Fruit fly (Drosophila melanogaster) whole organism, prepupa: ENCODE data around the gene CG4259.

ENCODE experiments used
- CG10669 ChIP-seq: fragments of 200-800 bp; sonication (Bioruptor generic); optimal IDR thresholded peaks from 3 replicates; lab custom pipeline; 2018; ENCODE audit warnings: missing biosample characterization, mild to moderate bottlenecking, missing genetic modification characterization, moderate library complexity
- CG11294 ChIP-seq: fragments of 200-800 bp; sonication (Bioruptor generic); IDR thresholded peaks from 2 replicates; pipeline ENCODE4 v1.3.6; 2022; ENCODE audit warnings: missing biosample characterization, missing genetic modification characterization
- CG15336 ChIP-seq: fragments of 200-800 bp; sonication (Bioruptor generic); IDR thresholded peaks from 2 replicates; pipeline ENCODE4 v1.3.6; 2022; ENCODE audit warnings: missing biosample characterization, missing genetic modification characterization
- CG3032 ChIP-seq: fragments of 200-800 bp; optimal IDR thresholded peaks from 2 replicates; lab custom pipeline; 2019; ENCODE audit warnings: missing biosample characterization, mild to moderate bottlenecking, missing genetic modification characterization, moderate library complexity
- CG32006 ChIP-seq: fragments of 200-800 bp; sonication (Bioruptor generic); optimal IDR thresholded peaks from 3 replicates; lab custom pipeline; 2017; ENCODE audit warnings: missing biosample characterization, mild to moderate bottlenecking, missing genetic modification characterization
- CG3919 ChIP-seq: fragments of 200-800 bp; sonication (Bioruptor generic); optimal IDR thresholded peaks from 3 replicates; lab custom pipeline; 2016; ENCODE audit warnings: missing biosample characterization, missing genetic modification characterization
- CG6163 ChIP-seq: fragments of 200-800 bp; sonication (Bioruptor generic); IDR thresholded peaks from 3 replicates; pipeline ENCODE4 v1.3.6; 2022; ENCODE audit warnings: missing biosample characterization, missing genetic modification characterization
- CG6276 ChIP-seq: fragments of 200-800 bp; sonication (Bioruptor generic); optimal IDR thresholded peaks from 2 replicates; lab custom pipeline; 2017; ENCODE audit warnings: missing biosample characterization, mild to moderate bottlenecking, missing genetic modification characterization
- CG6808 ChIP-seq: fragments of 200-800 bp; sonication (Bioruptor generic); optimal IDR thresholded peaks from 3 replicates; lab custom pipeline; 2017; ENCODE audit warnings: missing biosample characterization, missing genetic modification characterization, mild to moderate bottlenecking, moderate library complexity, missing genetic modification reagents
- CG6854 ChIP-seq: fragments of 200-800 bp; sonication (Bioruptor generic); optimal IDR thresholded peaks from 2 replicates; lab custom pipeline; 2017; ENCODE audit warnings: missing biosample characterization, mild to moderate bottlenecking, missing genetic modification characterization
- CG8119 ChIP-seq: fragments of 200-800 bp; sonication (Bioruptor generic); IDR thresholded peaks from 3 replicates; pipeline ENCODE4 v1.3.6; 2022; ENCODE audit warnings: missing biosample characterization, missing genetic modification characterization
- CG8319 ChIP-seq: fragments of 200-800 bp; sonication (Bioruptor generic); optimal IDR thresholded peaks from 3 replicates; lab custom pipeline; 2016; ENCODE audit warnings: missing biosample characterization, missing genetic modification characterization
- Eip75B ChIP-seq: fragments of 200-800 bp; sonication (Bioruptor generic); optimal IDR thresholded peaks from 3 replicates; lab custom pipeline; 2016; ENCODE audit warnings: missing biosample characterization, missing genetic modification characterization
- Eip78C ChIP-seq: fragments of 200-800 bp; sonication (Bioruptor generic); peaks from one replicate; lab custom pipeline; 2016; ENCODE audit warnings: missing biosample characterization, missing genetic modification characterization
- Ets21C ChIP-seq: fragments of 200-800 bp; sonication (Bioruptor generic); optimal IDR thresholded peaks from 3 replicates; lab custom pipeline; 2016; ENCODE audit warnings: missing biosample characterization, missing genetic modification characterization
- Hr39 ChIP-seq: fragments of 200-800 bp; sonication (Bioruptor generic); optimal IDR thresholded peaks from 2 replicates; lab custom pipeline; 2016; ENCODE audit warnings: missing biosample characterization, missing genetic modification characterization
- Hr4 ChIP-seq: fragments of 200-800 bp; sonication (Bioruptor generic); optimal IDR thresholded peaks from 3 replicates; lab custom pipeline; 2016; ENCODE audit warnings: missing biosample characterization, missing genetic modification characterization
- Lpt ChIP-seq: fragments of 200-800 bp; sonication (Bioruptor generic); optimal IDR thresholded peaks from 3 replicates; lab custom pipeline; 2016; ENCODE audit warnings: missing biosample characterization, missing genetic modification characterization
- Met ChIP-seq: fragments of 200-800 bp; sonication (Bioruptor generic); optimal IDR thresholded peaks from 3 replicates; lab custom pipeline; 2016; ENCODE audit warnings: missing biosample characterization, missing genetic modification characterization
- acj6 ChIP-seq: fragments of 200-800 bp; sonication (Bioruptor generic); optimal IDR thresholded peaks from 3 replicates; lab custom pipeline; 2016; ENCODE audit warnings: missing biosample characterization, missing genetic modification characterization
- cyc ChIP-seq: fragments of 200-800 bp; sonication (Bioruptor generic); optimal IDR thresholded peaks from 3 replicates; lab custom pipeline; 2016; ENCODE audit warnings: missing biosample characterization, missing genetic modification characterization
- dac ChIP-seq: fragments of 200-800 bp; sonication (Bioruptor generic); optimal IDR thresholded peaks from 2 replicates; lab custom pipeline; 2017; ENCODE audit warnings: missing biosample characterization, mild to moderate bottlenecking, missing genetic modification characterization
- eg ChIP-seq: fragments of 200-800 bp; sonication (Bioruptor generic); IDR thresholded peaks from 3 replicates; pipeline ENCODE4 v1.3.6; 2022; ENCODE audit warnings: missing biosample characterization, missing genetic modification characterization
- esn ChIP-seq: fragments of 200-800 bp; sonication (Bioruptor generic); optimal IDR thresholded peaks from 2 replicates; lab custom pipeline; 2016; ENCODE audit warnings: missing biosample characterization, mild to moderate bottlenecking, missing genetic modification characterization, moderate library complexity
- lz ChIP-seq: fragments of 200-800 bp; sonication (Bioruptor generic); optimal IDR thresholded peaks from 3 replicates; lab custom pipeline; 2016; ENCODE audit warnings: missing biosample characterization, missing genetic modification characterization
- pdm3 ChIP-seq: fragments of 200-800 bp; sonication (Bioruptor generic); optimal IDR thresholded peaks from 3 replicates; lab custom pipeline; 2016; ENCODE audit warnings: missing biosample characterization, missing genetic modification characterization
- salr ChIP-seq, 2 experiments: fragments of 200-800 bp; sonication (Bioruptor generic); optimal IDR thresholded peaks; 3 replicates each; lab custom pipeline; 2016 to 2018; ENCODE audit warnings: missing biosample characterization in 2 of 2, missing genetic modification characterization in 2 of 2, mild to moderate bottlenecking in 1 of 2
- ss ChIP-seq, 2 experiments: fragments of 200-800 bp; sonication (Bioruptor generic); optimal IDR thresholded peaks; 2 replicates in 1 of 2; 3 replicates in 1 of 2; lab custom pipeline; 2017 to 2018; ENCODE audit warnings: mild to moderate bottlenecking in 2 of 2, missing biosample characterization in 2 of 2, missing genetic modification characterization in 2 of 2, moderate library complexity in 1 of 2
- svp ChIP-seq: fragments of 200-800 bp; sonication (Bioruptor generic); peaks from one replicate; lab custom pipeline; 2016; ENCODE audit warnings: missing biosample characterization, missing genetic modification characterization

Gene CG4259

DNA sequence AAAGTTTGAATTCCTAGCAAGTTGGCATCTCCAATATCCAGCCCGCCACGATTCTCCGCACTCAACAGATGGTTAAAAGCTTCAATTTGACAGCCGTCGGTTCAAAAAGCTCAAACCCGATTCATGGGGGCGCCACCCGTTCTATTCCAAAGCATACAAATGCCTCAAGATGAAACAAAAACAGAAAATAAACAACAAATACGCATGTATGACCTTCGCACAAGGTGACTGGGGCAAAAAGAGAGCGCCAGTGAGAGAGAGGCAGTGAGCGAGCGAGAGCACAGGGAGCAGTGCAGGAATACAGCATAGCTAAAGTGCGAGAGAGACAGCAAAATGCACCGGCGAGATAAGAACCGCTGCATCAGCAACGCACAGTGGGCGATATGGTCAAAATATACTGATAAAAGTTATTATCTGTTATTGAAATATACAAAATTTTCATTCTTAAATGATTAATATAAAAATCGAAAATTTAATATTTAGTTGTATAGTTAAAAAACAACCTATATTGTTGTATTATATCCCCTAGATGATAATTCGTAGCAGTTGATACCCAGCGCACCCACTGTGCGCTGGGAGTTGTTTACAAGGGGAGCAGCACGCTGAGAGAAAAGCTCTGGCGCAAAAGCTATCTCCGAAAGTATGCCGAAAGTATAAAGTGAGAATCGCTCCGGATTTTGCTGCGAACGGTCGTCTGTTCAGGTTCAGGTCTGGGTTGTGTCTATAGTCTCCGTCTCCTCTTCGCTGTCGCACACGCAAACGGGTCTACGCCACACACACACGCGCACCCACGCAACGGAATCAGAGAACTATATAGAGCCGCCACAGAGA, 1.3 kb upstream of the CG4259 start, which contains the start of gene Glyp (continued):
- TF ChIP-seq pdm3 (GFP tag; lab: Kevin White, UChicago), result peak; percentile 95
- peak; percentile 92 for TF ChIP-seq CG8319
- peak; percentile 95 for TF ChIP-seq CG6163
- peak; percentile 77 for TF ChIP-seq Ets21C (GFP tag; lab: Kevin White, UChicago)
- TF ChIP-seq Hr39 (GFP tag; lab: Kevin White, UChicago), result peak; percentile 82
- peak; percentile 90 for TF ChIP-seq cyc (GFP tag; lab: Kevin White, UChicago)
- TF ChIP-seq esn (GFP tag; lab: Kevin White, UChicago), result peak; percentile 98
- peak; percentile 97 for TF ChIP-seq CG6854 (GFP tag; lab: Kevin White, UChicago)
- TF ChIP-seq CG3032 (tag; lab: Kevin White, UChicago), result peak; percentile 97
- peak; percentile 97 for TF ChIP-seq CG3919 (GFP tag; lab: Kevin White, UChicago)
- TF ChIP-seq Eip75B (GFP tag; lab: Kevin White, UChicago), result peak; percentile 95
- TF ChIP-seq salr (GFP tag; optimal IDR thresholded peaks at IDR 0.05; lab: Kevin White, UChicago), result peak; percentile 86 to 95
- peak; percentile 99 for TF ChIP-seq CG6276 (GFP tag; lab: Kevin White, UChicago)
- peak; percentile 93 for TF ChIP-seq CG11294 (GFP tag; lab: Robert Waterston, UW)
- peak; percentile 97 for TF ChIP-seq Hr4 (GFP tag; lab: Kevin White, UChicago)
- TF ChIP-seq ss (GFP tag; optimal IDR thresholded peaks at IDR 0.05; lab: Kevin White, UChicago), result peak; percentile 95 to 98
- TF ChIP-seq CG8119 (GFP tag; lab: Robert Waterston, UW), result peak; percentile 98
- TF ChIP-seq Met (GFP tag; lab: Kevin White, UChicago), result peak; percentile 95
- peak; percentile 98 for TF ChIP-seq CG15336 (GFP tag; lab: Robert Waterston, UW)

DNA sequence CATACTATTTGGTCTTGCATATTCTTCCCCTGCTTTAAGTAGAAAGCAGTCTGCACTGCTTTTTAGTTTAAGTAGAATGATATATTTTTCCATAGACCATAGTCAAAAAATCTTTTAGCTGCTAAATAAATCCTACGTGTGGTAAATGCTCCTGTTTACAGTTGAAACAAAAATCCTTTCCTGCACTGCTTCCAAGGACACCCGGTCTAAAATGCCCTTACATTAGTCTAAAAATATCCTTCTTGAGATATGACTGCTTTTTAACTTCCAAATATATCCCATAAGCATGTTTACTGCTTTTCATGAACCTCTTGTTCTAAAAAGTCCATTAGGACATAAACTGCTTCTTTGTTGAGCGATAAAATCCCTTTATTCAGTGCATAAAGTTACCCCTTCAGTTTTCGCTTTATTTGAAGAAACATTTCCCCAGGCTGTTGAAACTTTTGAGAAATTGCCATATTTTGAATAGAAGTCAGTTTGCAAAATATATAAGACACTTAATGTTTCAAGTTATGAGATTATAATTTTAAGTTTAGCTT, 18.6 kb downstream of the CG4259 start:
- no peak for TF ChIP-seq Eip78C
- TF ChIP-seq pdm3 (GFP tag; lab: Kevin White, UChicago), result no peak
- TF ChIP-seq CG8119 (GFP tag; lab: Robert Waterston, UW), result no peak

DNA sequence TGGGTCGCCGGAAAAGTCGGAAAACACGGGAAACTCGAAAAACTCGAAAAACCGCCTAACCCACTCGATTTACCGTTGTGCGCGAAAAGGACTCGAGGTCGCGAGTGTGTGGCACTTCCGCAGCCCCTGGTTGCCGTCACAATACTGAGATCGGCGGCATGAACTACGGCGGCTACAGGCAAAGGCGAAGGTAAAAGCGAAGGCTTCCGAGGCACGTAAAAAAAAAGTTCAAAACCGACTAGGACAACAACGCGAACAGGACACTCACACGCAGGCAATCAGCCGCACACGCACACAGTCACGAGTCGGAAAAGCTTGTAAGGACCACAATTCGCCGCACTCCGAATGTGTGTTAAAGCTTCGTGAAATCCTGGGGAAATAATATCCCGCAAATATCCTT, 19.3 kb downstream of the CG4259 start, which contains the start of gene dpr3:
Gene dpr3, minus strand, starts transcription at position 133 of the 400 bp plus-strand sequence.
- no peak for TF ChIP-seq Hr39 (GFP tag; lab: Kevin White, UChicago)
- TF ChIP-seq lz (GFP tag; lab: Kevin White, UChicago), result no peak
- TF ChIP-seq CG6276 (GFP tag; lab: Kevin White, UChicago), result no peak
- TF ChIP-seq, all 60 proteins: peak for 0

DNA sequence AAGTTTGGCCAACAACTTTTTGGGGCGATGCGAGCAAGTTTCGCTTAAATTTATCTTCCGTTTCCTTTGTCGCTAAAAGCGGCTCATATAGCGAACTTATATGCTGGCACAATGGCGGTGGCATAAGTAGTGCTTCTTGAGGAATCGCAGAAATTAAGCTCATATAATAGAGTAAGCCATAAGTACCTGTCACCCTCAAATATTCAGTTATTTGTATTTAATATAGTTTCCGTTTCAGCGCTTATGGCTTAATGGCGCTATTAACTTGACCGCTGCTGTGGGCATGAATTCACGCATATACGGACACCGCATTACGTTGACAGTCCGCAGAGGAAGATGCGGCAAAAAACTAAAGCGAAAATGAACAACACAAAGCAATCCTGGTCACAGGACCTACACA, 38.8 kb downstream of the CG4259 start:
- TF ChIP-seq CG6163 (0 out of 3 replicates have a peak, but pooled peaks have one; percentile 32), salr (GFP tag; optimal IDR thresholded peaks at IDR 0.05; lab: Kevin White, UChicago) (no peak), svp (peak; percentile 29), Eip78C (peak; percentile 57), CG10669 (GFP tag; lab: Kevin White, UChicago) (no peak)

DNA sequence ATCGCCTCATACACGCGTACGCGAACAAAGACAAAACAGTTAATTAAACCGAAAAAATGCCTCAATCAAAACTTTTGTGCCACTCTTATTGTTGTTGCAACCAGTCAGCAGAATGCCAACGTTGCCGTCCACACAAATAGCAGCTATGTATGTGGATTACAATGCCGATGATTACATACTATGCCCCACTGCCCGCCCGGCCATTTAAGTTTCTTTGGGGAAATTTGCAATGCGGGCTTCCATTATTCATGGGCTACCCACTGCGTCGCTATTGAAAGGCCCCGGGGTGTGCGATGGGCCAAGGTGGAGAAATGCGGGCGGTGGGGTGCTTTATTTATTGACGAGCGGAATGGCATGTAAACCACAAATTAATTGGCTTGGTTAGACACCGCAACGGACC, 44.7 kb downstream of the CG4259 start:
- TF ChIP-seq Lpt (GFP tag; lab: Kevin White, UChicago) (no peak), CG10669 (GFP tag; lab: Kevin White, UChicago) (no peak), acj6 (GFP tag; lab: Kevin White, UChicago) (no peak), Met (GFP tag; lab: Kevin White, UChicago) (peak; percentile 9), dac (GFP tag; lab: Kevin White, UChicago) (no peak), CG32006 (GFP tag; lab: Kevin White, UChicago) (peak; percentile 20), Hr39 (GFP tag; lab: Kevin White, UChicago) (peak; percentile 16), eg (GFP tag; lab: Robert Waterston, UW) (peak; percentile 33; the same call in 1 of the 3 replicates), CG6808 (GFP tag; lab: Kevin White, UChicago) (no peak)
